Fruit fly (Drosophila melanogaster) whole organism, wandering third instar larva: Measurements from ENCODE around the gene Tep1.

ENCODE experiments used
- Dfd ChIP-seq: fragments of >200 bp; optimal IDR thresholded peaks from 2 replicates; lab custom pipeline; 2017; ENCODE audit warnings: missing biosample characterization, missing genetic modification characterization
- Jra ChIP-seq: sonication (Bioruptor generic); optimal IDR thresholded peaks from 2 replicates; lab custom pipeline; 2016; ENCODE audit warnings: missing biosample characterization, missing genetic modification characterization
- Vsx2 ChIP-seq: fragments of 200-300, 225-300 bp; sonication (Bioruptor generic); optimal IDR thresholded peaks from 2 replicates; lab custom pipeline; 2018; ENCODE audit warnings: missing biosample characterization, missing genetic modification characterization; ENCODE audit not compliant: partially characterized antibody
- brk ChIP-seq: fragments of 200-800 bp; sonication (Bioruptor generic); optimal IDR thresholded peaks from 2 replicates; lab custom pipeline; 2016; ENCODE audit warnings: missing biosample characterization, mild to moderate bottlenecking, missing genetic modification characterization
- fru ChIP-seq: fragments of 200-800 bp; sonication (Bioruptor generic); optimal IDR thresholded peaks from 3 replicates; lab custom pipeline; 2016; ENCODE audit warnings: missing biosample characterization, mild to moderate bottlenecking, missing genetic modification characterization
- h ChIP-seq: fragments of 200-800 bp; sonication (Bioruptor generic); optimal IDR thresholded peaks from 3 replicates; lab custom pipeline; 2016; ENCODE audit warnings: missing biosample characterization, mild to moderate bottlenecking, missing genetic modification characterization
- sv ChIP-seq: fragments of 200-800 bp; sonication (Bioruptor generic); optimal IDR thresholded peaks from 3 replicates; lab custom pipeline; 2016; ENCODE audit warnings: missing biosample characterization, missing genetic modification characterization

DNA sequence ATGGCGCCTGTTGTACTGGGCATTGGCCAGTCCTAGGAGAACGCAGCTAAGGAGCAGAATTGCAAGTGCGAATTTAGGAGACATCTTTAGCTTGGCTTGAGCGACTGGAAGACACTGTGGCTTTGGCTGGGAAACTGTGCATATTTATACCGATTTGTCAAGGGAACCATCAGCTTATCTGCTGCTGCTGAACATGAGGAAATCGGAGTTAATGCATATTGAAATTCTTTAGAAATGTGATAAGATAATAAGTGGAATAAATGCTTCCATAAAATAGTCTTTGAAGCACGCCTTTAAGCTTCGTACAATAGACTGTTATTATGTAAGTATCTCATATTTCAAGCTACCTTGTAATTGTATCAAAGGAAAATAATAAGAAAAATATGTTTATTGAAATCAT, 10.5 kb downstream of the Tep1 start, which contains the start of gene CG44475:
- no peak for TF ChIP-seq Dfd (GFP tag; lab: Kevin White, UChicago)
- no peak for TF ChIP-seq brk (GFP tag; lab: Kevin White, UChicago)
- no peak for TF ChIP-seq h (GFP tag; lab: Kevin White, UChicago)
- TF ChIP-seq sv = no peak
- no peak for TF ChIP-seq Vsx2 (GFP tag; lab: Kevin White, UChicago)
- no peak for TF ChIP-seq fru (GFP tag; lab: Kevin White, UChicago)
- no peak for TF ChIP-seq Jra
